Fruit fly (Drosophila melanogaster) S2 (cell line): ENCODE results near the gene Stat92E.

Experiments
- CG8478 ChIP-seq: fragments of >200 bp; optimal IDR thresholded peaks from 2 replicates; lab custom pipeline; 2018
- CTCF ChIP-seq, 2 experiments: fragments of >200 bp; optimal IDR thresholded peaks; 2 replicates each; lab custom pipeline; 2018

DNA sequence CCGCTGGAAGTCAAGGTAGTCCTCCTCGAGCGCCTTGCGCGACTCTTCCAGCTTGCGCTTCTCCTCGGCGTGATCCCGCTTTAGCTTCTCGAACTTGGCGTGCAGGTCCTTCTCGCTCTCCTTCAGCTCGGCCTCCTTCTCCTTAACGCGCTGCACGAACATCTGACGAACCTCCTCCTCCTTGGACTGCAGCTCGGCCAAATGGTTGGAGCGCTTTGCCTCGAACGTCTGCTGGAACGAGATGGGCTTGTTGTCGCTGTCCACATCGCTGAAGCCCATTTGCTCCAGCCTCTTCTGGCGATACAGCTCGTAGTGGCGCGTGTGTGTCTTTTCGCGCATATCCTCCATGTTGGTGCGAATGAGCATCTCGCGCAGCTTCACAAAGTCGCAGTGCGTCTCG, 34.3 kb upstream of the Stat92E start:
- no peak for TF ChIP-seq CTCF (optimal IDR thresholded peaks at IDR 0.05; lab: Kevin White, UChicago)
- TF ChIP-seq CG8478 = no peak
